Worm (Caenorhabditis elegans): ENCODE results near the gene aqp-7.

DNA sequence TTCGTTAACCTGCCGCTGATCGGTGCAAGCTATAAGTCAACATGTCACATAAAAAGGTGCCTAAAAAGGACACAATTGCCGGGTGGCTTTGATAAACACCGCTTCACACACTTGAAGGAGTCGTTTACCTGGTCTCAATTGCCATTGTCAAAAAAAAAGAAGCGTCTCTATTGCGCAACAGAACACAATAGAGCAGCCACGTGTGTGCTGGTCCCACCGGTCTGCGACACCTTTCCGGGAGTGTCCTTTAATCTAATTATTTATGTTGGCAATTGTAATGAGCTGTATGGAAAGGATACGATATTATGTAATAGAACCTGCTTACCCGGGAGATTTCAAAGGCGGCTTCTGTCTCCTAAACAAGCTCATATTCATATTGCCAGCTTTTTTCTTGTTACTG, 36.8 kb downstream of the aqp-7 start:
- TF ChIP-seq lin-40 (tag; optimal IDR thresholded peaks at IDR 0.05) (no peak), unc-62 (GFP tag; optimal IDR thresholded peaks at IDR 0.05) (no peak), zfh-2 (GFP tag; conservative IDR thresholded peaks at IDR 0.05) (no peak), F10E7.11 (tag; optimal IDR thresholded peaks at IDR 0.05) (no peak), hsf-1 (GFP tag; IDR thresholded peaks at IDR 0.05) (no peak), ztf-22 (GFP tag; optimal IDR thresholded peaks at IDR 0.05) (no peak), F49E8.2 (tag; optimal IDR thresholded peaks at IDR 0.05; ENCODE audit: insufficient read depth) (no peak)
